Worm (Caenorhabditis elegans): Measurements from ENCODE around the gene scl-9.

DNA sequence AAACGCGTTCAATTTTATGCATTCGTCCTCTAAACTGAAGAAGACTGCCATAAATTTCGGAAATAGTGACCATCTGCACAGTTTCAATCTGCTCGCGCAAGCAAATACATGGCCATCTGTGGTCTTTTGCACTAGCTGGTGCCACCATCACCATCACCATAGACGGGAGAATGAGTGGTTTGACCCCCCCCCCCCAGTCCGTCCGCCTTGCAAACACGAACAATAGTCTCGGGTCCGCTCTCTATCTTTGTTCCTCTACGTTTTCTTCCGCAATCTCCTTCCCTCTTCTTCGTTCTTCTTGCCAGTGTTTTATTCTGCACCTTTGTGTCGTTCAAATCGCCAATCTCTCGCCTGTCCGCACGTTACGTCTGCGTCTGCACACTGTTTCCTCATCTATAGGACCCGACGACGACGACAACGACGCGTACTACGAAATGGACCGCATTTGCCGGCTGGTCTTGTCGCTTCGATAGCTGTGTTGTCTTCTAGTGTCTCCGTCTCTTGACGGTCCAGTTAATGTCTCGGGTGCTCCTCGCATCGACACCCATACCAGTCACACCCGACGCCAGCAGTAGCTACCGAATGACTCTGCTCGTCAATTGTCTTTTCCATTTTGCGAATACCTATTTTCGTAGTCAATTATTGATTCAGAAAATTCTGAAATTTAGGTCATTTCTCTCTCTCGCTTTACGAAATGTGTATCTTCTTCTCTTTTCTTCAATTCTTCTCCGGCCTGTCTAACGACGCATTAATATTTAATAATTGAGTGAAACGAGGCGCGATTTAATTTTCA, 17.1 kb upstream of the scl-9 start:
- TF ChIP-seq B0035.1 (tag; optimal IDR thresholded peaks at IDR 0.05) (no peak), ztf-18 (tag; optimal IDR thresholded peaks at IDR 0.05) (no peak), somi-1 (GFP tag; optimal IDR thresholded peaks at IDR 0.05) (no peak), B0019.2 (GFP tag; conservative IDR thresholded peaks at IDR 0.05) (no peak), snpc-4 (GFP tag; optimal IDR thresholded peaks at IDR 0.05) (no peak), snpc-4 (tag; optimal IDR thresholded peaks at IDR 0.05) (no peak), F49E8.2 (tag; optimal IDR thresholded peaks at IDR 0.05; ENCODE audit: insufficient read depth) (no peak), unc-130 (GFP tag; optimal IDR thresholded peaks at IDR 0.05) (no peak), B0336.3 (GFP tag; IDR thresholded peaks at IDR 0.05) (peak; percentile 36; the same call in 1 of the 2 replicates), unc-62 (GFP tag; optimal IDR thresholded peaks at IDR 0.05) (no peak), ama-1 (optimal IDR thresholded peaks at IDR 0.05) (no peak), ama-1 (GFP tag; optimal IDR thresholded peaks at IDR 0.05) (no peak), ccch-3 (GFP tag; optimal IDR thresholded peaks at IDR 0.05) (no peak), dox-1 (GFP tag; IDR thresholded peaks at IDR 0.05) (no peak)

All from whole organism, young adult.